Worm (Caenorhabditis elegans): ENCODE results near the gene C34F6.11.

- peak; percentile 64 for TF ChIP-seq lin-13 (tag; optimal IDR thresholded peaks at IDR 0.05)
- TF ChIP-seq drap-1 (GFP tag; optimal IDR thresholded peaks at IDR 0.05) = peak; percentile 27
- TF ChIP-seq snpc-4 (tag; optimal IDR thresholded peaks at IDR 0.05) = no peak
- TF ChIP-seq pha-4 (tag; optimal IDR thresholded peaks at IDR 0.05) = peak; percentile 59
- TF ChIP-seq lsy-2 (tag; optimal IDR thresholded peaks at IDR 0.05) = peak; percentile 20
- no peak for TF ChIP-seq nhr-28 (tag; optimal IDR thresholded peaks at IDR 0.05)
- TF ChIP-seq mep-1 (tag; optimal IDR thresholded peaks at IDR 0.05) = peak; percentile 89
- no peak for TF ChIP-seq zip-8 (tag; optimal IDR thresholded peaks at IDR 0.05)
These were observed 3.2 kb upstream of the C34F6.11 start, which contains the start of gene hst-2 for ce11 chrX:11206953-11207352.

All from whole organism, mixed stage, embryonic.